Worm (Caenorhabditis elegans): ENCODE data around the gene F59E12.1.
A peak's percentile ranks its signal among the peaks of the same experiment; 100 is the strongest.
"Not testable (repeated sequence)": the region's sequence is repeated elsewhere in the genome, so short reads cannot be mapped to it uniquely, and the experiment has no call there.

Gene F59E12.1

DNA sequence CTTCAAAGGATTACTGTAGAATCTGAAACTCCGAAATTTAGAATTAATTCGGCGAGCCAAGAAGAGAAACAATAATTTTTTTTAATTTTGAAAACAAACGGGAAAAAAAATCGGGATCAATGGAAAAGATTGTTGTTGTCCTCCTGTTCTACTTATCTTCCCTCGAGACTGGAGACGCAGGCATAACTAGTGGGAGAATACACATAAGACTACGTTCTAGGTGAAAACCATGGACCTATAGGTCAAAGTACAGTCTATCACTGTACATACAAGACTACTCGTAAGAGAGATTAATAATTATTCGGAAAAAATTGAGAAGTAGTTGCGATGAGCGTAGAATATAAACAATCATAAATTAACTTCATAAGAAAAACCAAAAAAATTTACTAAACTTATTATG lies 35.0 kb upstream of the F59E12.1 start, which contains the start of gene dhs-6 (continued):
- TF ChIP-seq pha-4 (tag; optimal IDR thresholded peaks at IDR 0.05) (no peak), nhr-43 (tag; optimal IDR thresholded peaks at IDR 0.05; ENCODE audit: poor library complexity, severe bottlenecking) (peak; percentile 15)

DNA sequence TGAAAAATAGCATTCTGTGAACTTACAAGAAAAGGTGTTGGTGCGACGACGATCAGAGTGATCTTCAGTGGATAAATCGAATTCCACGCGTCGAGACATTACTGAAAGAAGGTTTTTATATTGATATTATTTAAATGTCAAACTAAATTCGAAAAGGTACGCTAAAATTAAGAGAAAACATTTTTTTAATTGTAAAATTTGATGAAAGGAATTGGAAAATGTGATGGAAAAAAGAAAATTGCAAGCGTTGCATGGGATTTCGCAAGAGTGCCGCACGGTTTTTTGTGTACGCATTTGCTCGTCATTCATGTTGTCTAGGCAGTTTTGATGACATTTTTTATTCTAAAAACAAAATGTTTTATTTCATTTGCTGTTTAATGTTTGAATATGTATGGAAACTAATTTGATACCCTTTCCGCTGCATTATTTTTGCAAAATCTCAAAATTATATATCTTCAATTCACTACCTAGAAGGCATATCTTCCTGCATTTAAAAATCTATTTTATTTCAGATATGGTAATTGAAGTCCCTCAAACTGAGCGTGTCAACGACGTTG lies 31.9 kb upstream of the F59E12.1 start, which contains the start of the genes eif-3.L and npl-4.2:
Gene eif-3.L, minus strand, starts transcription at position 101 of the 557 bp plus-strand sequence.
Gene npl-4.2, plus strand, starts transcription at position 507 of the 557 bp plus-strand sequence.
- TF ChIP-seq lsy-12 (tag; optimal IDR thresholded peaks at IDR 0.05); nfya-1 (tag; optimal IDR thresholded peaks at IDR 0.05; ENCODE audit: insufficient read depth); pha-4 (tag; optimal IDR thresholded peaks at IDR 0.05): not testable (repeated sequence)

DNA sequence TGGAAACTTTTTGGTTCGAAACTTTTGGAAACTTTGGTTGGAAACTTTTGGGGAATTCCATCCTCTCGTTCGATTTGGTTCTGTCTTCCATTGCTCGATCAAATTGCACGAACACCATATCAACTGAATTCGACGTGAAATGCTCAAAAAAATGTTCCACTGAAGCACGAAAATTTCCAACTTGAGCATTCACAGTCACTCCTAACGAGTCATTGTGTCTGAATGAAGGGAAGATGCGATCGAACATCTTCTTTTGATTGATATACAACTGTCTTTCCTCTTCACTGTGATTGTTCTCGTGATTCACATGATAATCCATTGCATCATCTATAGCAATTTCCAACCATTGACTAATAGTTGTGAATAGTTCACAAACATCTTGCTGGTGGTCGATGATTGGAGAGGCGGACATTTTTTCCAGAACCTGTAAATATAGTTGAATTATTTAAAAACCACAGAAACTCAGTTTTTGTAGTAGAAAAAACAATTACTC lies 25.9 kb upstream of the F59E12.1 start, which contains the start of gene F59E12.15:
Gene F59E12.15, minus strand, starts transcription at position 51 of the 493 bp plus-strand sequence.
- TF ChIP-seq nhr-67 (tag; optimal IDR thresholded peaks at IDR 0.05) (no peak), nhr-77 (tag; optimal IDR thresholded peaks at IDR 0.05) (no peak), ceh-82 (tag; optimal IDR thresholded peaks at IDR 0.05) (no peak), egl-27 (tag; optimal IDR thresholded peaks at IDR 0.05) (no peak), elt-1 (tag; optimal IDR thresholded peaks at IDR 0.05) (no peak), hmg-11 (tag; optimal IDR thresholded peaks at IDR 0.05) (no peak), lin-15B (tag; optimal IDR thresholded peaks at IDR 0.05) (no peak), pqm-1 (tag; optimal IDR thresholded peaks at IDR 0.05) (no peak), sea-2 (GFP tag; optimal IDR thresholded peaks at IDR 0.05) (no peak), nhr-237 (tag; optimal IDR thresholded peaks at IDR 0.05) (no peak), nhr-11 (tag; optimal IDR thresholded peaks at IDR 0.05) (no peak), nhr-25 (tag; optimal IDR thresholded peaks at IDR 0.05) (no peak), nhr-23 (tag; optimal IDR thresholded peaks at IDR 0.05) (no peak), ama-1 (optimal IDR thresholded peaks at IDR 0.05) (no peak), elt-2 (tag; optimal IDR thresholded peaks at IDR 0.05) (no peak), ceh-28 (tag; optimal IDR thresholded peaks at IDR 0.05) (no peak), fkh-10 (GFP tag; optimal IDR thresholded peaks at IDR 0.05) (no peak)

DNA sequence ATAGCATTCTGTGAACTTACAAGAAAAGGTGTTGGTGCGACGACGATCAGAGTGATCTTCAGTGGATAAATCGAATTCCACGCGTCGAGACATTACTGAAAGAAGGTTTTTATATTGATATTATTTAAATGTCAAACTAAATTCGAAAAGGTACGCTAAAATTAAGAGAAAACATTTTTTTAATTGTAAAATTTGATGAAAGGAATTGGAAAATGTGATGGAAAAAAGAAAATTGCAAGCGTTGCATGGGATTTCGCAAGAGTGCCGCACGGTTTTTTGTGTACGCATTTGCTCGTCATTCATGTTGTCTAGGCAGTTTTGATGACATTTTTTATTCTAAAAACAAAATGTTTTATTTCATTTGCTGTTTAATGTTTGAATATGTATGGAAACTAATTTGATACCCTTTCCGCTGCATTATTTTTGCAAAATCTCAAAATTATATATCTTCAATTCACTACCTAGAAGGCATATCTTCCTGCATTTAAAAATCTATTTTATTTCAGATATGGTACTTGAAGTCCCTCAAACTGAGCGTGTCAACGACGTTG lies 23.4 kb upstream of the F59E12.1 start, which contains the start of the genes F59E12.6 and npl-4.1:
Gene F59E12.6, minus strand, starts transcription at position 101 of the 551 bp plus-strand sequence.
Gene npl-4.1, plus strand, starts transcription at position 501 of the 551 bp plus-strand sequence.
- TF ChIP-seq nhr-25 (tag; optimal IDR thresholded peaks at IDR 0.05); nhr-43 (tag; optimal IDR thresholded peaks at IDR 0.05; ENCODE audit: poor library complexity, severe bottlenecking); nhr-237 (tag; optimal IDR thresholded peaks at IDR 0.05): not testable (repeated sequence)

DNA sequence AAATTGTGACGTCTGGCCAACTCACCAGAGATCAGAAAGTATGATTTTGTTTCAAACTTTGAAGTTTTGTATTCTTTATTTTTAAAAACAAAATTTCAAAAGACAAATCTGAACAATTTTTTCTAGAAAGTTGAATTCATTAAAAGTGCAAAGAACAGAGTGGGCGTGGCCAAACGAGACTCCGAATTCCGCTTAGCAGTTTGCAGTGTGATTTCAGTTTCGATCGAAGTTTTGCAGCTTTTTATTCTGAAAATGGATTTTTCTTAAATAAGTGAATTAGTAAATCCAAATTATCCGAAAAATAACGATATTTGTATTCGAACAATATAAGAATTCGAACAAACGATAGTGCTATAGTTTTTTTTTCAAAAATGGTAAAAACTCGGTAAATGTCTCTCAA lies 20.9 kb upstream of the F59E12.1 start:
- TF ChIP-seq nhr-23 (tag; optimal IDR thresholded peaks at IDR 0.05) (no peak), nfya-1 (tag; optimal IDR thresholded peaks at IDR 0.05; ENCODE audit: insufficient read depth) (peak; percentile 25), ztf-4 (tag; optimal IDR thresholded peaks at IDR 0.05) (no peak), ceh-16 (tag; optimal IDR thresholded peaks at IDR 0.05) (no peak)

DNA sequence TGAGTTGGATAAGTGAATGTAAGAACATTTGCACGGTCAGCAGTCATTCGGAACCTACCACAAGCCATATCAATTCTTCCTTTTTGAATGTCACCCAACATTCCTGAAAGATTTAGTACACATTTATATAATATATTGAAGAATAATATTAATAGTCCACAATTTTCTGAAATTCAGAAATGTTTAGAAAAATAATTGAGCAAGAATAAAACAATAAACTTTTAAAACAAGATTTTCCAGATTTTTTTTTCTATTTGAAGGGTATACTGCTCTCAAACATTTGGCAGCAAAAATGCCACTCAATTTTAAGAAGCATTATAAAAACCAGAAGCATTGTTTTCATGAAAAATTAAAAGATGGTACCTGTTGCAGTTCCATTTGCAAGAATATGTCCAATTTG lies 17.5 kb upstream of the F59E12.1 start, which contains the start of gene F59E12.8:
Gene F59E12.8, minus strand, starts transcription at position 101 of the 400 bp plus-strand sequence.
- no peak for TF ChIP-seq mdl-1 (tag; optimal IDR thresholded peaks at IDR 0.05)
- no peak for TF ChIP-seq sea-2 (GFP tag; optimal IDR thresholded peaks at IDR 0.05)
- no peak for TF ChIP-seq ztf-11 (tag; optimal IDR thresholded peaks at IDR 0.05)

DNA sequence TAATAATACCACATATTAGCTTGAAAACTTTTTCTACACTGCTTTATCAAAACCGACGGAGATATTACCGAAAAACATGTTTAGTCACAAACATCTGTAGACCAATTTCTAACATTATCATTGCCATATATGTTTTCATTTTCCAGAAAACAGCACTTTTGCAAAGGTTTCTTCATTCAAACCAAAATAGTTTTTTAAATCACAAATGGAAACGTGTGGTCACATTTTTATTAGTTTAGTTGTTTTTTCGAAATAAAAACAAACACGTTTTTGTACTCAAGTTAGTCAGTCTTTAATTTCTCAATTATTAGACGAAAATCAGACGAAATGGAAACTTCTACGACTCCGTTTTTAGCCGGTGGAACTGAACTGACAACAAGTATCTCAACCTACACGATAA lies 16.3 kb upstream of the F59E12.1 start, which contains the start of gene F59E12.3:
Gene F59E12.3, plus strand, starts transcription at position 301 of the 400 bp plus-strand sequence.
- TF ChIP-seq R02D3.7 (tag; optimal IDR thresholded peaks at IDR 0.05) (no peak), fkh-2 (tag; optimal IDR thresholded peaks at IDR 0.05) (no peak), ztf-11 (tag; optimal IDR thresholded peaks at IDR 0.05) (no peak), aly-2 (tag; optimal IDR thresholded peaks at IDR 0.05) (no peak), fkh-10 (GFP tag; optimal IDR thresholded peaks at IDR 0.05) (no peak), nhr-43 (tag; optimal IDR thresholded peaks at IDR 0.05; ENCODE audit: poor library complexity, severe bottlenecking) (no peak), tbx-2 (tag; optimal IDR thresholded peaks at IDR 0.05) (no peak), snpc-4 (tag; optimal IDR thresholded peaks at IDR 0.05) (no peak), nhr-77 (tag; optimal IDR thresholded peaks at IDR 0.05) (no peak), lin-15B (tag; optimal IDR thresholded peaks at IDR 0.05) (no peak), ZK546.5 (tag; optimal IDR thresholded peaks at IDR 0.05) (no peak), nfya-1 (tag; optimal IDR thresholded peaks at IDR 0.05; ENCODE audit: insufficient read depth) (no peak), elt-2 (tag; optimal IDR thresholded peaks at IDR 0.05) (no peak), unc-39 (tag; optimal IDR thresholded peaks at IDR 0.05) (no peak)

Measured in whole organism, L3 larva.